Worm (Caenorhabditis elegans): Measurements from ENCODE around the gene C29F3.3.

The C29F3.3 gene

ce11 chrV:15354648-15355047, 7.5 kb upstream of the C29F3.3 start, which contains the start of gene C29F3.7:
Gene C29F3.7 (plus strand): TSS chrV:15354901.
- TF ChIP-seq sea-1 (GFP tag; conservative IDR thresholded peaks at IDR 0.05) (no peak), ceh-13 (GFP tag; optimal IDR thresholded peaks at IDR 0.05) (no peak), tbx-37 (GFP tag; conservative IDR thresholded peaks at IDR 0.05) (no peak), tra-4 (tag; optimal IDR thresholded peaks at IDR 0.05) (no peak), aly-1 (tag; optimal IDR thresholded peaks at IDR 0.05) (no peak), F13C5.2 (tag; optimal IDR thresholded peaks at IDR 0.05) (no peak), ceh-36 (tag; optimal IDR thresholded peaks at IDR 0.05) (no peak), ets-7 (tag; optimal IDR thresholded peaks at IDR 0.05) (no peak)

DNA sequence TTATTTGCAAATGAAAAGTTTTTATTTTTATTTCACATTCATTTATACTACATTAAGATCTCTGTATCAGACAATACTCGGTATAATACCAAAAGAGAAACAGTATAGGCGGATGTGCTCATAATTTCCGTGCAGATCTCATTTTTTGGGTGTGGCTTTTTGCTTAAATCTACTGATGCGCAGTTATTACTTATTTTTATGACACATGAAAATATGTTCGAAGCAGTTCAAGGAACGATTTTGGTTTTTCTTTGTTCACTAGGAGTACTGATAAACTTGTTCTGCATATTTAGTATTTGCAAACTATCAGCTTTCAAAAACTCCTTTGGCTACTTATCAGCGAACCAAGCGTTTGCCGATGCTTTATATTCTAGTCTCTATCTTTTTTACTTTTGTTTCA, 5.2 kb upstream of the C29F3.3 start, which contains the start of gene srx-58:
Gene srx-58 (plus strand): TSS at position 301 of the 400 bp plus-strand sequence.
- TF ChIP-seq ets-7 (tag; optimal IDR thresholded peaks at IDR 0.05), result no peak
- TF ChIP-seq tra-4 (tag; optimal IDR thresholded peaks at IDR 0.05), result no peak
- no peak for TF ChIP-seq F13C5.2 (tag; optimal IDR thresholded peaks at IDR 0.05)
- no peak for TF ChIP-seq tbx-37 (GFP tag; conservative IDR thresholded peaks at IDR 0.05)
- TF ChIP-seq aly-1 (tag; optimal IDR thresholded peaks at IDR 0.05), result no peak
- TF ChIP-seq tbx-11 (GFP tag; IDR thresholded peaks at IDR 0.05), result no peak
- TF ChIP-seq hmg-4 (GFP tag; optimal IDR thresholded peaks at IDR 0.05), result no peak

ce11 chrV:15350615-15351014, 3.4 kb upstream of the C29F3.3 start, which contains the start of gene clec-231:
Gene clec-231 (minus strand): TSS chrV:15350715.
- TF ChIP-seq tra-4 (tag; optimal IDR thresholded peaks at IDR 0.05) (no peak), sea-1 (GFP tag; conservative IDR thresholded peaks at IDR 0.05) (no peak), F13C5.2 (tag; optimal IDR thresholded peaks at IDR 0.05) (no peak), ama-1 (optimal IDR thresholded peaks at IDR 0.05) (no peak), hnd-1 (tag; optimal IDR thresholded peaks at IDR 0.05) (no peak), B0310.2 (tag; optimal IDR thresholded peaks at IDR 0.05) (no peak), hmbx-1 (tag; optimal IDR thresholded peaks at IDR 0.05) (no peak), pes-1 (GFP tag; IDR thresholded peaks at IDR 0.05) (no peak), scrt-1 (GFP tag; IDR thresholded peaks at IDR 0.05) (no peak), aly-1 (tag; optimal IDR thresholded peaks at IDR 0.05) (no peak), hmg-4 (GFP tag; optimal IDR thresholded peaks at IDR 0.05) (no peak), flt-1 (GFP tag; IDR thresholded peaks at IDR 0.05) (no peak), tbx-11 (GFP tag; IDR thresholded peaks at IDR 0.05) (no peak), ets-7 (tag; optimal IDR thresholded peaks at IDR 0.05) (no peak), ceh-13 (GFP tag; optimal IDR thresholded peaks at IDR 0.05) (no peak), ceh-36 (tag; optimal IDR thresholded peaks at IDR 0.05) (no peak), tbx-37 (GFP tag; conservative IDR thresholded peaks at IDR 0.05) (no peak)

- TF ChIP-seq F13C5.2 (tag; optimal IDR thresholded peaks at IDR 0.05) (no peak), flt-1 (GFP tag; IDR thresholded peaks at IDR 0.05) (no peak), tbx-11 (GFP tag; IDR thresholded peaks at IDR 0.05) (no peak), ceh-13 (GFP tag; optimal IDR thresholded peaks at IDR 0.05) (no peak), hnd-1 (tag; optimal IDR thresholded peaks at IDR 0.05) (no peak), tbx-37 (GFP tag; conservative IDR thresholded peaks at IDR 0.05) (no peak), ets-7 (tag; optimal IDR thresholded peaks at IDR 0.05) (no peak), hmbx-1 (tag; optimal IDR thresholded peaks at IDR 0.05) (no peak), ceh-36 (tag; optimal IDR thresholded peaks at IDR 0.05) (no peak), ama-1 (optimal IDR thresholded peaks at IDR 0.05) (no peak), scrt-1 (GFP tag; IDR thresholded peaks at IDR 0.05) (no peak)
These were observed 1.9 kb upstream of the C29F3.3 start, which contains the start of gene clec-230 for ce11 chrV:15349044-15349443. Gene clec-230 (minus strand): TSS chrV:15349144.

ce11 chrV:15344481-15344880, 2.7 kb downstream of the C29F3.3 start, which contains the start of gene wrt-8:
Gene wrt-8 (minus strand): TSS chrV:15344581.
- TF ChIP-seq ceh-36 (tag; optimal IDR thresholded peaks at IDR 0.05), result no peak
- no peak for TF ChIP-seq flt-1 (GFP tag; IDR thresholded peaks at IDR 0.05)
- no peak for TF ChIP-seq sea-1 (GFP tag; conservative IDR thresholded peaks at IDR 0.05)
- no peak for TF ChIP-seq tbx-11 (GFP tag; IDR thresholded peaks at IDR 0.05)
- no peak for TF ChIP-seq hmg-4 (GFP tag; optimal IDR thresholded peaks at IDR 0.05)
- no peak for TF ChIP-seq B0310.2 (tag; optimal IDR thresholded peaks at IDR 0.05)
- TF ChIP-seq ets-7 (tag; optimal IDR thresholded peaks at IDR 0.05), result no peak
- TF ChIP-seq scrt-1 (GFP tag; IDR thresholded peaks at IDR 0.05), result no peak
- no peak for TF ChIP-seq ama-1 (optimal IDR thresholded peaks at IDR 0.05)

DNA sequence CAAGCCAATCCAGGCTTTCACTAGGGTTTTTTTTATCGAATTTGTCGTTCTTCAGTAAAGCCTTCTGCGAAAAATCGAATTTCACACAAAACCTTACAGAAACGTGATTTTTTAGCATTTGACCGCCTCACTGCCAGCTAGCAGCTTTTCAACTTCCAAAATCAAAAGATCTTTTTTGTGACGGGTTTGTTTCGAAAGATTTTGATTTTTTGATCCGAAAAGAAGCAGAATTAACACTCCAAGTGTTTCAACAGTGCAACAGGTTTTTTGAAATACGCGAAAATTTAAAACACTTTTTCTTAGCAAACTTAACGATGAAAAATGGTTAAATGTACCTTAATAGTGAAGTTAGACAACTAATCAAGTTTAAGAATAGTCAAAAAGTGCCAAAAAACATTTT, 5.8 kb downstream of the C29F3.3 start, which contains the start of gene clec-229:
Gene clec-229 (minus strand): TSS at position 101 of the 400 bp plus-strand sequence.
- TF ChIP-seq sea-1 (GFP tag; conservative IDR thresholded peaks at IDR 0.05) (no peak), ceh-36 (tag; optimal IDR thresholded peaks at IDR 0.05) (no peak), tra-4 (tag; optimal IDR thresholded peaks at IDR 0.05) (no peak), aly-1 (tag; optimal IDR thresholded peaks at IDR 0.05) (no peak), ets-7 (tag; optimal IDR thresholded peaks at IDR 0.05) (no peak), ama-1 (optimal IDR thresholded peaks at IDR 0.05) (no peak), hmbx-1 (tag; optimal IDR thresholded peaks at IDR 0.05) (no peak), F13C5.2 (tag; optimal IDR thresholded peaks at IDR 0.05) (no peak), tbx-11 (GFP tag; IDR thresholded peaks at IDR 0.05) (no peak)

DNA sequence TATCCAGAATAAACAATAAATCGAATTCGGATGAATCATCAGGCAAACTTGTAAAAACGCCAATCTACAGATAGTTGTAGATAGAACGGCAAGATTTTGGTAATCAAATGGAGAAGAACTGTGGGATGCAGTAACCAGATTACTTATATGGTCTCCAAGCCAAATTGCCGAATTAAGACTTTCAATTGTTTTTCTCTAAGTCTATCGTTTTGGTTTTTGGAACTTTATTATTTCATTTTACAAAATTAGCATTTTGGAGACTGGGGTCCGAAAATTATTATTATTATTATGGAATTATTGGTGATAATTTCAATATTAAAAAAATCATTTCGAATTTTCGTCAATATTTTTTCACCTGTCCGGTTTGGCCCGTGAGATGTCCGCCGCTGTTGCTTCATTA, 7.8 kb downstream of the C29F3.3 start, which contains the start of gene clec-228:
Gene clec-228 (minus strand): TSS at position 101 of the 400 bp plus-strand sequence.
- TF ChIP-seq hmg-4 (GFP tag; optimal IDR thresholded peaks at IDR 0.05), result no peak
- no peak for TF ChIP-seq ceh-13 (GFP tag; optimal IDR thresholded peaks at IDR 0.05)
- no peak for TF ChIP-seq B0310.2 (tag; optimal IDR thresholded peaks at IDR 0.05)
- TF ChIP-seq tra-4 (tag; optimal IDR thresholded peaks at IDR 0.05), result no peak
- no peak for TF ChIP-seq flt-1 (GFP tag; IDR thresholded peaks at IDR 0.05)
- no peak for TF ChIP-seq ama-1 (optimal IDR thresholded peaks at IDR 0.05)
- no peak for TF ChIP-seq ets-7 (tag; optimal IDR thresholded peaks at IDR 0.05)
- no peak for TF ChIP-seq pes-1 (GFP tag; IDR thresholded peaks at IDR 0.05)
- no peak for TF ChIP-seq F13C5.2 (tag; optimal IDR thresholded peaks at IDR 0.05)
- TF ChIP-seq hnd-1 (tag; optimal IDR thresholded peaks at IDR 0.05), result no peak
- no peak for TF ChIP-seq tbx-37 (GFP tag; conservative IDR thresholded peaks at IDR 0.05)
- no peak for TF ChIP-seq aly-1 (tag; optimal IDR thresholded peaks at IDR 0.05)

DNA sequence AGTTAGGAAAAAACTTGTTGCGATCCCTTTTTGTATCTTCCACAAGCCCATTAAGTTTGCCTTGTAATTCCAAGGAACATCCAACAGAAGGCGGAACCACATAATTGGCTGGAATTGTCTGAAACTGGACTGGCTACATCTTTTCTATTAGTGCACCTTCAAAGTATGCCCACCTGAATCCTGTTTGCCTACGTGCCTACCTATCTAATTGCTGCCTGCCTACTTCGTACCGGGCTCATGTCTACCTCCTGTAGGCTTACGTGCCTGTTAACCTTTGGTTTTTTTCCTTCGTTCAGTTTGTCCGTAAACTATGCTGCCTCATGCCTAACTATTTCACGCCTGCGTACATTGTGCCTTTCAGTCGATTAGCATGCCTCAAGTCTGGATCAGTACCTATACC, 9.8 kb downstream of the C29F3.3 start, which contains the start of gene wrt-7:
Gene wrt-7 (minus strand): TSS at position 101 of the 400 bp plus-strand sequence.
- TF ChIP-seq B0310.2 (tag; optimal IDR thresholded peaks at IDR 0.05), result no peak
- TF ChIP-seq ceh-13 (GFP tag; optimal IDR thresholded peaks at IDR 0.05), result no peak
- no peak for TF ChIP-seq sea-1 (GFP tag; conservative IDR thresholded peaks at IDR 0.05)
- no peak for TF ChIP-seq tra-4 (tag; optimal IDR thresholded peaks at IDR 0.05)
- TF ChIP-seq flt-1 (GFP tag; IDR thresholded peaks at IDR 0.05), result no peak
